Worm (Caenorhabditis elegans): ENCODE results near the gene F46G10.1.
A peak's percentile ranks its signal among the peaks of the same experiment; 100 is the strongest.

- TF ChIP-seq fkh-10 (GFP tag; optimal IDR thresholded peaks at IDR 0.05) (no peak), ama-1 (optimal IDR thresholded peaks at IDR 0.05) (no peak), snpc-4 (tag; optimal IDR thresholded peaks at IDR 0.05) (no peak), nhr-11 (tag; optimal IDR thresholded peaks at IDR 0.05) (no peak), lin-14 (GFP tag; optimal IDR thresholded peaks at IDR 0.05) (peak; percentile 52), nhr-12 (tag; optimal IDR thresholded peaks at IDR 0.05) (no peak), jun-1 (tag; optimal IDR thresholded peaks at IDR 0.05) (peak; percentile 54), ceh-88 (GFP tag; IDR thresholded peaks at IDR 0.05) (no peak), skn-1 (tag; optimal IDR thresholded peaks at IDR 0.05) (peak; percentile 37), unc-30 (tag; optimal IDR thresholded peaks at IDR 0.05) (no peak), aly-2 (tag; optimal IDR thresholded peaks at IDR 0.05) (no peak), F16B12.6 (tag; optimal IDR thresholded peaks at IDR 0.05) (no peak)
These were observed 47.0 kb downstream of the F46G10.1 start for ce11 chrX:13264550-13264949.
